Worm (Caenorhabditis elegans): Measurements from ENCODE around the gene K12D9.1.

ce11 chrV:3039282-3039681, 25.0 kb downstream of the K12D9.1 start, which contains the start of gene chpf-2:
- no peak for TF ChIP-seq mdl-1 (tag; optimal IDR thresholded peaks at IDR 0.05)
- TF ChIP-seq sea-2 (GFP tag; optimal IDR thresholded peaks at IDR 0.05), result no peak
- no peak for TF ChIP-seq ama-1 (optimal IDR thresholded peaks at IDR 0.05)
- no peak for TF ChIP-seq aly-2 (tag; optimal IDR thresholded peaks at IDR 0.05)
- no peak for TF ChIP-seq ceh-16 (tag; optimal IDR thresholded peaks at IDR 0.05)
- no peak for TF ChIP-seq nhr-77 (tag; optimal IDR thresholded peaks at IDR 0.05)
- TF ChIP-seq nhr-237 (tag; optimal IDR thresholded peaks at IDR 0.05), result no peak

Measured in whole organism, L3 larva.